Fruit fly (Drosophila melanogaster) whole organism, embryonic: ENCODE measurements around the gene NitFhit.

Source experiments
- Atf6 ChIP-seq: fragments of 200-800 bp; sonication (Bioruptor generic); IDR thresholded peaks from 2 replicates; pipeline ENCODE4 v1.3.6; 2022; ENCODE audit warnings: missing biosample characterization, missing genetic modification characterization
- Bdp1 ChIP-seq: fragments of 200-800 bp; sonication (Bioruptor generic); optimal IDR thresholded peaks from 3 replicates; lab custom pipeline; 2016; ENCODE audit warnings: missing biosample characterization, missing genetic modification characterization
- CG10654 ChIP-seq: fragments of 200-800 bp; sonication (Bioruptor generic); optimal IDR thresholded peaks from 2 replicates; lab custom pipeline; 2016; ENCODE audit warnings: missing biosample characterization, missing genetic modification characterization
- CG14860 ChIP-seq: fragments of 200-800 bp; sonication (Bioruptor generic); IDR thresholded peaks from 3 replicates; pipeline ENCODE4 v1.3.6; 2022; ENCODE audit warnings: missing biosample characterization, missing genetic modification characterization; ENCODE audit not compliant: partially characterized antibody
- CG17568 ChIP-seq: fragments of 200-800 bp; sonication (Bioruptor generic); optimal IDR thresholded peaks from 2 replicates; lab custom pipeline; 2018; ENCODE audit warnings: missing biosample characterization, mild to moderate bottlenecking, missing genetic modification characterization, moderate library complexity
- CG17912 ChIP-seq: fragments of 200-800 bp; sonication (Bioruptor generic); optimal IDR thresholded peaks from 2 replicates; lab custom pipeline; 2018; ENCODE audit warnings: missing biosample characterization, mild to moderate bottlenecking, missing genetic modification characterization
- CG2678 ChIP-seq: fragments of 200-800 bp; sonication (Bioruptor generic); optimal IDR thresholded peaks from 3 replicates; lab custom pipeline; 2019; ENCODE audit warnings: missing biosample characterization, mild to moderate bottlenecking, missing genetic modification characterization, moderate library complexity
- CG2875 ChIP-seq: fragments of 200-800 bp; sonication (Bioruptor generic); optimal IDR thresholded peaks from 2 replicates; lab custom pipeline; 2017; ENCODE audit warnings: missing biosample characterization, mild to moderate bottlenecking, missing genetic modification characterization, missing genetic modification reagents
- CG30431 ChIP-seq: fragments of 200-800 bp; sonication (Bioruptor generic); optimal IDR thresholded peaks from 2 replicates; lab custom pipeline; 2017; ENCODE audit warnings: missing biosample characterization, missing genetic modification characterization
- CG33213 ChIP-seq: fragments of 200-800 bp; sonication (Bioruptor generic); optimal IDR thresholded peaks from 3 replicates; lab custom pipeline; 2016; ENCODE audit warnings: missing biosample characterization, missing genetic modification characterization
- CG33557 ChIP-seq: fragments of 200-800 bp; sonication (Bioruptor generic); optimal IDR thresholded peaks from 2 replicates; lab custom pipeline; 2019; ENCODE audit warnings: missing biosample characterization, mild to moderate bottlenecking, missing genetic modification characterization, moderate library complexity
- CG43689 ChIP-seq: fragments of 200-800 bp; sonication (Bioruptor generic); IDR thresholded peaks from 2 replicates; pipeline ENCODE4 v1.3.6; 2022; ENCODE audit warnings: missing biosample characterization, missing genetic modification characterization
- CG6175 ChIP-seq: fragments of 200-800 bp; sonication (Bioruptor generic); IDR thresholded peaks from 3 replicates; pipeline ENCODE4 v1.3.6; 2022; ENCODE audit warnings: missing biosample characterization, missing genetic modification characterization
- CG7357 ChIP-seq: fragments of 200-800 bp; sonication (Bioruptor generic); IDR thresholded peaks from 3 replicates; pipeline ENCODE4 v1.3.6; 2022; ENCODE audit warnings: missing biosample characterization, missing genetic modification characterization
- CG7556 ChIP-seq: fragments of 200-800 bp; sonication (Bioruptor generic); optimal IDR thresholded peaks from 2 replicates; lab custom pipeline; 2017; ENCODE audit warnings: missing biosample characterization, mild to moderate bottlenecking, missing genetic modification characterization
- CG7786 ChIP-seq: fragments of 200-800 bp; sonication (Bioruptor generic); optimal IDR thresholded peaks from 2 replicates; lab custom pipeline; 2016; ENCODE audit warnings: missing biosample characterization, missing genetic modification characterization
- CG8944 ChIP-seq: fragments of 200-800 bp; sonication (Bioruptor generic); optimal IDR thresholded peaks from 3 replicates; lab custom pipeline; 2016; ENCODE audit warnings: missing biosample characterization, missing genetic modification characterization
- CG9797 ChIP-seq: fragments of 200-800 bp; sonication (Bioruptor generic); optimal IDR thresholded peaks from 3 replicates; lab custom pipeline; 2018; ENCODE audit warnings: missing biosample characterization, mild to moderate bottlenecking, missing genetic modification characterization
- CG9876 ChIP-seq: fragments of 200-800 bp; sonication (Bioruptor generic); optimal IDR thresholded peaks from 2 replicates; lab custom pipeline; 2016; ENCODE audit warnings: missing biosample characterization, missing genetic modification characterization
- CkIIα-i1 ChIP-seq: fragments of 200-800 bp; sonication (Bioruptor generic); IDR thresholded peaks from 2 replicates; pipeline ENCODE4 v1.3.6; 2022; ENCODE audit warnings: missing biosample characterization, missing genetic modification characterization
- Fer1 ChIP-seq: fragments of 200-800 bp; sonication (Bioruptor generic); optimal IDR thresholded peaks from 2 replicates; lab custom pipeline; 2017; ENCODE audit warnings: missing biosample characterization, mild to moderate bottlenecking, missing genetic modification characterization
- Fer3 ChIP-seq: fragments of 200-800 bp; sonication (Bioruptor generic); optimal IDR thresholded peaks from 2 replicates; lab custom pipeline; 2018; ENCODE audit warnings: missing biosample characterization, mild to moderate bottlenecking, missing genetic modification characterization, moderate library complexity
- H2.0 ChIP-seq: fragments of 200-800 bp; sonication (Bioruptor generic); IDR thresholded peaks from 2 replicates; pipeline ENCODE4 v1.3.6; 2022; ENCODE audit warnings: missing biosample characterization, missing genetic modification characterization
- Hand ChIP-seq: fragments of 200-800 bp; sonication (Bioruptor generic); optimal IDR thresholded peaks from 2 replicates; lab custom pipeline; 2017; ENCODE audit warnings: mild to moderate bottlenecking, missing biosample characterization, missing genetic modification reagents, missing genetic modification characterization
- NFAT ChIP-seq: fragments of 200-800 bp; sonication (Bioruptor generic); IDR thresholded peaks from 2 replicates; pipeline ENCODE4 v1.3.6; 2022; ENCODE audit warnings: missing biosample characterization, missing genetic modification characterization
- Nf-YC ChIP-seq: fragments of 200-800 bp; optimal IDR thresholded peaks from 3 replicates; lab custom pipeline; 2019; ENCODE audit warnings: missing biosample characterization, mild to moderate bottlenecking, missing genetic modification characterization, moderate library complexity
- Oaz ChIP-seq: fragments of 200-800 bp; sonication (Bioruptor generic); IDR thresholded peaks from 2 replicates; pipeline ENCODE4 v1.3.6; 2022; ENCODE audit warnings: missing biosample characterization, missing genetic modification characterization
- Oli ChIP-seq: fragments of 200-800 bp; sonication (Bioruptor generic); optimal IDR thresholded peaks from 2 replicates; lab custom pipeline; 2018; ENCODE audit warnings: missing biosample characterization, mild to moderate bottlenecking, missing genetic modification characterization, moderate library complexity
- Opbp ChIP-seq: fragments of 200-800 bp; sonication (Bioruptor generic); IDR thresholded peaks from 3 replicates; pipeline ENCODE4 v1.3.6; 2022; ENCODE audit warnings: missing biosample characterization, missing genetic modification characterization; ENCODE audit not compliant: partially characterized antibody
- Optix ChIP-seq: fragments of 200-800 bp; sonication (Bioruptor generic); IDR thresholded peaks from 3 replicates; pipeline ENCODE4 v1.3.6; 2022; ENCODE audit warnings: missing biosample characterization, missing genetic modification characterization
- Stat92E ChIP-seq, 3 experiments: fragments of >200 bp in 2 of 3; fragments of 200-800 bp in 1 of 3; sonication (Bioruptor generic) in 1 of 3; optimal IDR thresholded peaks; 2 replicates each; lab custom pipeline; 2017 to 2019; ENCODE audit warnings: missing biosample characterization in 3 of 3, missing genetic modification characterization in 3 of 3, mild to moderate bottlenecking in 1 of 3, moderate library complexity in 1 of 3
- Trl ChIP-seq, 3 experiments: fragments of >200 bp in 2 of 3; fragments of 200-800 bp in 1 of 3; sonication (Bioruptor generic) in 1 of 3; optimal IDR thresholded peaks; 2 replicates in 1 of 3; 3 replicates in 2 of 3; lab custom pipeline; 2016 to 2017; ENCODE audit warnings: missing biosample characterization in 1 of 3, missing genetic modification characterization in 1 of 3
- Vsx1 ChIP-seq: fragments of 200-800 bp; sonication (Bioruptor generic); optimal IDR thresholded peaks from 2 replicates; lab custom pipeline; 2017; ENCODE audit warnings: missing biosample characterization, mild to moderate bottlenecking, missing genetic modification characterization, missing genetic modification reagents
- amos ChIP-seq: fragments of 200-800 bp; sonication (Bioruptor generic); IDR thresholded peaks from 2 replicates; pipeline ENCODE4 v1.3.6; 2022; ENCODE audit warnings: missing biosample characterization, missing genetic modification characterization; ENCODE audit not compliant: partially characterized antibody
- ash1 ChIP-seq: fragments of 200-800 bp; sonication (Bioruptor generic); optimal IDR thresholded peaks from 2 replicates; lab custom pipeline; 2018; ENCODE audit warnings: missing biosample characterization, mild to moderate bottlenecking, missing genetic modification characterization
- gsb-n ChIP-seq: fragments of 200-800 bp; sonication (Bioruptor generic); optimal IDR thresholded peaks from 3 replicates; lab custom pipeline; 2018; ENCODE audit warnings: missing biosample characterization, mild to moderate bottlenecking, missing genetic modification characterization
- jumu ChIP-seq: fragments of 200-800 bp; sonication (Bioruptor generic); optimal IDR thresholded peaks from 3 replicates; lab custom pipeline; 2016; ENCODE audit warnings: missing biosample characterization, missing genetic modification characterization
- mam ChIP-seq: fragments of 200-800 bp; sonication (Bioruptor generic); optimal IDR thresholded peaks from 3 replicates; lab custom pipeline; 2016; ENCODE audit warnings: missing biosample characterization, missing genetic modification characterization
- pfk ChIP-seq: fragments of 200-800 bp; sonication (Bioruptor generic); optimal IDR thresholded peaks from 2 replicates; lab custom pipeline; 2018; ENCODE audit warnings: missing biosample characterization, mild to moderate bottlenecking, missing genetic modification characterization, moderate library complexity
- psq ChIP-seq: fragments of 200-800 bp; sonication (Bioruptor generic); optimal IDR thresholded peaks from 2 replicates; lab custom pipeline; 2017; ENCODE audit warnings: missing biosample characterization, missing genetic modification characterization
- row ChIP-seq: fragments of 200-800 bp; sonication (Bioruptor generic); IDR thresholded peaks from 3 replicates; pipeline ENCODE4 v1.3.6; 2022; ENCODE audit warnings: missing biosample characterization, missing genetic modification characterization
- salm ChIP-seq: fragments of 200-800 bp; sonication (Bioruptor generic); optimal IDR thresholded peaks from 2 replicates; lab custom pipeline; 2018; ENCODE audit warnings: missing biosample characterization, mild to moderate bottlenecking, missing genetic modification characterization
- seq ChIP-seq: fragments of 200-800 bp; sonication (Bioruptor generic); IDR thresholded peaks from 2 replicates; pipeline ENCODE4 v1.3.6; 2022; ENCODE audit warnings: missing biosample characterization, missing genetic modification characterization
- shn ChIP-seq: fragments of 200-800 bp; sonication (Bioruptor generic); optimal IDR thresholded peaks from 3 replicates; lab custom pipeline; 2016; ENCODE audit warnings: missing biosample characterization, missing genetic modification characterization
- tll ChIP-seq, 2 experiments: fragments of 200-800 bp in 1 of 2; fragments of >200 bp in 1 of 2; sonication (Bioruptor generic) in 1 of 2; optimal IDR thresholded peaks; 2 replicates each; lab custom pipeline; 2017 to 2019; ENCODE audit warnings: missing biosample characterization in 2 of 2, missing genetic modification characterization in 2 of 2, mild to moderate bottlenecking in 1 of 2, moderate library complexity in 1 of 2
- trh ChIP-seq: fragments of 200-800 bp; sonication (Bioruptor generic); optimal IDR thresholded peaks from 2 replicates; lab custom pipeline; 2016; ENCODE audit warnings: missing biosample characterization, missing genetic modification characterization
- unc-4 ChIP-seq: fragments of 200-800 bp; sonication (Bioruptor generic); IDR thresholded peaks from 2 replicates; pipeline ENCODE4 v1.3.6; 2022; ENCODE audit warnings: missing biosample characterization, missing genetic modification characterization; ENCODE audit not compliant: partially characterized antibody
- zen ChIP-seq: fragments of 200-800 bp; sonication (Bioruptor generic); optimal IDR thresholded peaks from 3 replicates; lab custom pipeline; 2018; ENCODE audit warnings: missing biosample characterization, mild to moderate bottlenecking, missing genetic modification characterization, moderate library complexity
- zfh2 ChIP-seq: fragments of 200-800 bp; sonication (Bioruptor generic); optimal IDR thresholded peaks from 2 replicates; lab custom pipeline; 2016; ENCODE audit warnings: missing biosample characterization, missing genetic modification characterization

The NitFhit gene

dm6 chr3L:246644-247199 is 43.2 kb downstream of the NitFhit start (continued):
- no peak for TF ChIP-seq Trl (optimal IDR thresholded peaks at IDR 0.05; lab: Kevin White, UChicago)
- peak; percentile 50 for TF ChIP-seq Trl (GFP tag; optimal IDR thresholded peaks at IDR 0.05; lab: Kevin White, UChicago)
- TF ChIP-seq CG30431 (GFP tag; lab: Kevin White, UChicago) = no peak
- TF ChIP-seq Fer3 (tag; lab: Kevin White, UChicago) = no peak
- TF ChIP-seq trh = no peak
- peak; percentile 89 for TF ChIP-seq CG33213
- TF ChIP-seq CG9797 (GFP tag; lab: Kevin White, UChicago) = peak; percentile 49
- TF ChIP-seq CG7786 = peak; percentile 21
- no peak for TF ChIP-seq CkIIα-i1
- TF ChIP-seq Optix (GFP tag; lab: Robert Waterston, UW) = no peak
- TF ChIP-seq shn = peak; percentile 11
- no peak for TF ChIP-seq Oli (tag; lab: Kevin White, UChicago)
- TF ChIP-seq CG2875 (GFP tag; lab: Kevin White, UChicago) = peak; percentile 6
- TF ChIP-seq Bdp1 (GFP tag; lab: Kevin White, UChicago) = peak; percentile 51
- no peak for TF ChIP-seq salm (tag; lab: Kevin White, UChicago)
- no peak for TF ChIP-seq ash1 (GFP tag; lab: Kevin White, UChicago)
- peak; percentile 54 for TF ChIP-seq zen (tag; lab: Kevin White, UChicago)
- TF ChIP-seq CG17912 (GFP tag; lab: Kevin White, UChicago) = peak; percentile 67
- no peak for TF ChIP-seq Hand (GFP tag; lab: Kevin White, UChicago)
- TF ChIP-seq Stat92E (GFP tag; optimal IDR thresholded peaks at IDR 0.05; lab: Kevin White, UChicago) = no peak
- no peak for TF ChIP-seq psq
- TF ChIP-seq jumu = peak; percentile 42
- TF ChIP-seq row (GFP tag; lab: Robert Waterston, UW) = peak; percentile 50
- TF ChIP-seq seq (GFP tag; lab: Robert Waterston, UW) = no peak
- TF ChIP-seq Opbp (GFP tag; lab: Robert Waterston, UW) = peak; percentile 69
- TF ChIP-seq CG14860 = peak; percentile 67
- no peak for TF ChIP-seq gsb-n (tag; lab: Kevin White, UChicago)
- TF ChIP-seq amos = peak; percentile 66; the same call in 1 of the 2 replicates
- TF ChIP-seq CG2678 = no peak
- TF ChIP-seq tll (GFP tag; optimal IDR thresholded peaks at IDR 0.05; lab: Kevin White, UChicago) = no peak
- peak; percentile 100 for TF ChIP-seq Nf-YC (tag; lab: Kevin White, UChicago)
- TF ChIP-seq CG43689 = no peak
- peak; percentile 31 for TF ChIP-seq CG10654 (GFP tag; lab: Kevin White, UChicago)
- peak; percentile 48 for TF ChIP-seq pfk
- no peak for TF ChIP-seq CG17568 (GFP tag; lab: Kevin White, UChicago)
- TF ChIP-seq CG7556 = no peak
- TF ChIP-seq mam (GFP tag; lab: Kevin White, UChicago) = peak; percentile 41
- no peak for TF ChIP-seq CG6175 (GFP tag; lab: Robert Waterston, UW)
- no peak; the same call in 1 of the 2 replicates for TF ChIP-seq NFAT (GFP tag; lab: Robert Waterston, UW)
- no peak for TF ChIP-seq CG8944 (GFP tag; lab: Kevin White, UChicago)
- TF ChIP-seq Vsx1 (GFP tag; lab: Kevin White, UChicago) = no peak
- peak; percentile 10; the same call in 1 of the 2 replicates for TF ChIP-seq Oaz (GFP tag; lab: Robert Waterston, UW)
- TF ChIP-seq Atf6 = no peak
- peak; percentile 44 for TF ChIP-seq CG9876 (GFP tag; lab: Kevin White, UChicago)
- TF ChIP-seq CG33557 (GFP tag; lab: Kevin White, UChicago) = no peak
- peak; percentile 54 for TF ChIP-seq unc-4 (GFP tag; lab: Robert Waterston, UW)
- TF ChIP-seq CG7357 (GFP tag; lab: Robert Waterston, UW) = no peak
- peak; percentile 43 for TF ChIP-seq zfh2 (GFP tag; lab: Kevin White, UChicago)
- no peak; the same call in none of the 2 replicates for TF ChIP-seq H2.0 (GFP tag; lab: Robert Waterston, UW)
- TF ChIP-seq Fer1 (GFP tag; lab: Kevin White, UChicago) = no peak
